Worm (Caenorhabditis elegans) whole organism, L2 larva: ENCODE data around the gene sqv-4.

ENCODE experiments used
- C34F6.9 ChIP-seq: fragments of 150-350 bp; optimal IDR thresholded peaks from 2 replicates; lab custom pipeline; 2014; ENCODE audit warnings: missing biosample characterization, missing genetic modification characterization
- F13H6.1 ChIP-seq: sonication (generic microtip); optimal IDR thresholded peaks from 2 replicates; lab custom pipeline; 2016; ENCODE audit warnings: missing genetic modification characterization, missing compliant biosample characterization
- Y55F3AM.14 ChIP-seq: fragments of 200-800 bp; sonication (Bioruptor generic); optimal IDR thresholded peaks from 2 replicates; lab custom pipeline; 2018; ENCODE audit warnings: mild to moderate bottlenecking, missing genetic modification characterization, missing compliant biosample characterization
- alr-1 ChIP-seq: fragments of 150-350 bp; optimal IDR thresholded peaks from 2 replicates; lab custom pipeline; 2014; ENCODE audit warnings: missing biosample characterization, missing genetic modification characterization
- aly-2 ChIP-seq: fragments of 150-350 bp; optimal IDR thresholded peaks from 2 replicates; lab custom pipeline; 2014; ENCODE audit warnings: missing biosample characterization, missing genetic modification characterization
- ama-1 ChIP-seq: fragments of 150-350 bp; optimal IDR thresholded peaks from 2 replicates; lab custom pipeline; 2018; ENCODE audit warnings: inconsistent platforms
- crh-2 ChIP-seq: sonication (generic microtip); optimal IDR thresholded peaks from 2 replicates; lab custom pipeline; 2017; ENCODE audit warnings: missing biosample characterization, missing genetic modification characterization
- dmd-4 ChIP-seq: sonication (generic microtip); optimal IDR thresholded peaks from 2 replicates; lab custom pipeline; 2017; ENCODE audit warnings: missing biosample characterization, missing genetic modification characterization
- elt-1 ChIP-seq: fragments of 150-350 bp; optimal IDR thresholded peaks from 2 replicates; lab custom pipeline; 2014; ENCODE audit warnings: missing biosample characterization, missing genetic modification characterization
- elt-3 ChIP-seq: sonication (generic microtip); optimal IDR thresholded peaks from 2 replicates; lab custom pipeline; 2017; ENCODE audit warnings: missing biosample characterization, missing genetic modification characterization
- fos-1 ChIP-seq: fragments of 150-350 bp; optimal IDR thresholded peaks from 2 replicates; lab custom pipeline; 2014; ENCODE audit warnings: missing biosample characterization, missing genetic modification characterization
- gmeb-1 ChIP-seq: fragments of 150-350 bp; optimal IDR thresholded peaks from 2 replicates; lab custom pipeline; 2014; ENCODE audit warnings: missing biosample characterization, missing genetic modification characterization
- lin-11 ChIP-seq: fragments of 150-350 bp; sonication (generic microtip); optimal IDR thresholded peaks from 2 replicates; lab custom pipeline; 2014; ENCODE audit warnings: missing biosample characterization, missing genetic modification characterization, inconsistent platforms, mixed read lengths
- lin-13 ChIP-seq: fragments of 150-350 bp; optimal IDR thresholded peaks from 2 replicates; lab custom pipeline; 2014; ENCODE audit warnings: missing biosample characterization, missing genetic modification reagents, missing genetic modification characterization
- lin-39 ChIP-seq: fragments of 150-350 bp; optimal IDR thresholded peaks from 2 replicates; lab custom pipeline; 2014; ENCODE audit warnings: missing biosample characterization, missing genetic modification reagents, missing genetic modification characterization
- lsy-2 ChIP-seq, 2 experiments: fragments of 150-350 bp in 1 of 2; sonication (generic microtip) in 1 of 2; optimal IDR thresholded peaks; 2 replicates each; lab custom pipeline; 2014 to 2017; ENCODE audit warnings: missing biosample characterization in 2 of 2, missing genetic modification characterization in 2 of 2
- mab-5 ChIP-seq: fragments of 150-350 bp; optimal IDR thresholded peaks from 2 replicates; lab custom pipeline; 2014; ENCODE audit warnings: missing biosample characterization, missing genetic modification characterization
- mbf-1 ChIP-seq: sonication (generic microtip); optimal IDR thresholded peaks from 2 replicates; lab custom pipeline; 2017; ENCODE audit warnings: missing biosample characterization, missing genetic modification characterization
- mdl-1 ChIP-seq, 2 experiments: fragments of 150-350 bp in 1 of 2; sonication (generic microtip) in 1 of 2; optimal IDR thresholded peaks; 2 replicates each; lab custom pipeline; 2017; ENCODE audit warnings: missing biosample characterization in 2 of 2, missing genetic modification characterization in 2 of 2
- nhr-12 ChIP-seq: fragments of 150-350 bp; optimal IDR thresholded peaks from 2 replicates; lab custom pipeline; 2014; ENCODE audit warnings: missing biosample characterization, missing genetic modification characterization
- nhr-129 ChIP-seq: fragments of 150-350 bp; optimal IDR thresholded peaks from 2 replicates; lab custom pipeline; 2014; ENCODE audit warnings: missing biosample characterization, missing genetic modification characterization
- nhr-21 ChIP-seq: fragments of 150-350 bp; optimal IDR thresholded peaks from 2 replicates; lab custom pipeline; 2014; ENCODE audit warnings: missing biosample characterization, missing genetic modification characterization
- nhr-23 ChIP-seq: fragments of 150-350 bp; optimal IDR thresholded peaks from 2 replicates; lab custom pipeline; 2014; ENCODE audit warnings: missing biosample characterization, missing genetic modification reagents, missing genetic modification characterization
- nhr-237 ChIP-seq: fragments of 150-350 bp; optimal IDR thresholded peaks from 2 replicates; lab custom pipeline; 2014; ENCODE audit warnings: missing biosample characterization, missing genetic modification characterization
- nhr-25 ChIP-seq: fragments of 150-350 bp; sonication (generic microtip); optimal IDR thresholded peaks from 3 replicates; lab custom pipeline; 2014; ENCODE audit warnings: missing biosample characterization, missing genetic modification characterization
- sem-4 ChIP-seq: fragments of 150-350 bp; optimal IDR thresholded peaks from 2 replicates; lab custom pipeline; 2014; ENCODE audit warnings: missing biosample characterization, missing genetic modification reagents, missing genetic modification characterization
- sma-3 ChIP-seq: sonication (generic microtip); optimal IDR thresholded peaks from 2 replicates; lab custom pipeline; 2016; ENCODE audit warnings: missing genetic modification reagents, missing genetic modification characterization, missing compliant biosample characterization
- sma-9 ChIP-seq, 2 experiments: fragments of 150-350 bp in 1 of 2; sonication (generic microtip) in 1 of 2; optimal IDR thresholded peaks; 2 replicates each; lab custom pipeline; 2014 to 2016; ENCODE audit warnings: missing genetic modification characterization in 2 of 2, mild to moderate bottlenecking in 1 of 2, missing biosample characterization in 1 of 2, missing compliant biosample characterization in 1 of 2, missing genetic modification reagents in 1 of 2, moderate library complexity in 1 of 2
- snpc-4 ChIP-seq: fragments of 150-350 bp; optimal IDR thresholded peaks from 2 replicates; lab custom pipeline; 2014; ENCODE audit warnings: missing biosample characterization, missing genetic modification characterization
- unc-39 ChIP-seq: fragments of 150-350 bp; optimal IDR thresholded peaks from 2 replicates; lab custom pipeline; 2014; ENCODE audit warnings: missing biosample characterization, missing genetic modification characterization
- unc-55 ChIP-seq: fragments of 150-350 bp; sonication (generic microtip); optimal IDR thresholded peaks from 3 replicates; lab custom pipeline; 2014; ENCODE audit warnings: missing biosample characterization, missing genetic modification reagents, missing genetic modification characterization
- zag-1 ChIP-seq: fragments of 150-350 bp; optimal IDR thresholded peaks from 2 replicates; lab custom pipeline; 2014; ENCODE audit warnings: missing biosample characterization, missing genetic modification characterization
- ztf-1 ChIP-seq: fragments of 200-800 bp; sonication (Bioruptor generic); conservative IDR thresholded peaks from 2 replicates; pipeline ENCODE4 v1.3.6; 2022; ENCODE audit warnings: missing genetic modification characterization, missing compliant biosample characterization
- ztf-11 ChIP-seq: sonication (generic microtip); optimal IDR thresholded peaks from 2 replicates; lab custom pipeline; 2017; ENCODE audit warnings: missing biosample characterization, missing genetic modification characterization

Gene sqv-4

DNA sequence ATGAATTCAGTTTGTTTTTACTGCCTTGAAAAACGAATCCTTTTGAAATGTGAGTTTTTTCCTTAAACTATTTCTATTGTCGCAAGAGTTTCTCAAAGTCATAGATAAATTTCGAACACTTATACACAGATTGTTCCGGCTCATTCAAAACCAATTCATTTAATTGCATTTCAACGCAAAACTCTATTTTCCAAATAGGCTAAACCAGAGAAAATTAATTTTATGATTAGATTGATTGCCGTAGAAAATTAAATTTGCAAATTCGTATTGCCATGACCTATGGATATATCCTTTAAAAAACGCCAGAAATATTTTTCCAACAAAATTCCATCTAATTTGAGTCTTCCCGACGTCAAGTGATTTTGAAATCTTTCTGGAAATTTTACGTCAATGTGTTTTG, 14.7 kb upstream of the sqv-4 start:
- TF ChIP-seq nhr-129 (tag; lab: Kevin White, UChicago) (no peak), lin-39 (tag; lab: Kevin White, UChicago) (no peak), unc-55 (GFP tag; lab: Kevin White, UChicago) (no peak), lin-13 (no peak), sma-9 (GFP tag; optimal IDR thresholded peaks at IDR 0.05; lab: Kevin White, UChicago) (no peak), sma-9 (tag; optimal IDR thresholded peaks at IDR 0.05; lab: Kevin White, UChicago) (no peak), C34F6.9 (no peak), sma-3 (GFP tag; lab: Kevin White, UChicago) (no peak), alr-1 (tag; lab: Kevin White, UChicago) (no peak), sem-4 (tag; lab: Kevin White, UChicago) (no peak), lsy-2 (tag; optimal IDR thresholded peaks at IDR 0.05; lab: Kevin White, UChicago) (no peak), zag-1 (tag; lab: Kevin White, UChicago) (no peak), Y55F3AM.14 (GFP tag; lab: Kevin White, UChicago) (no peak), snpc-4 (tag; lab: Kevin White, UChicago) (no peak)

DNA sequence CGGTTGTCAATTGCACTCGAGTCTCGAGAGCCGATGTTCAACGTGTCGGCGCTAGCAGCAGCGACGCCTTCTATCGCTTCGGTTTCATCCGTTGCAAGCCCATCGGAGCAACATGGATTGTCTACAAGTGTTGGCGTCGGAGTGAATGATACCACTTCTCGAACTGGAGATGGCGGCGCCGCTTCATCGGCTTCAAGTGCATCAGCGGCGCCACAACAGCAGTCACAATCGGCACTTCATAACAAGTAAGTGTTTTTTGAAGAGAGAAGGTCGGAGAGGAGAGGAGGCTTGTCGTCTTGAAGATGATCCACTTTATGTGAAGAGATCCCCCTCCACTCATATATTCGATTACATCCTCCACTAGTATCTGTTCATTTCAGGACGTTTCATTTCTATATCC, 11.3 kb upstream of the sqv-4 start:
- TF ChIP-seq F13H6.1 (tag; lab: Kevin White, UChicago) (peak; percentile 28), elt-1 (tag; lab: Kevin White, UChicago) (no peak), ztf-1 (GFP tag; lab: Robert Waterston, UW) (no peak)

DNA sequence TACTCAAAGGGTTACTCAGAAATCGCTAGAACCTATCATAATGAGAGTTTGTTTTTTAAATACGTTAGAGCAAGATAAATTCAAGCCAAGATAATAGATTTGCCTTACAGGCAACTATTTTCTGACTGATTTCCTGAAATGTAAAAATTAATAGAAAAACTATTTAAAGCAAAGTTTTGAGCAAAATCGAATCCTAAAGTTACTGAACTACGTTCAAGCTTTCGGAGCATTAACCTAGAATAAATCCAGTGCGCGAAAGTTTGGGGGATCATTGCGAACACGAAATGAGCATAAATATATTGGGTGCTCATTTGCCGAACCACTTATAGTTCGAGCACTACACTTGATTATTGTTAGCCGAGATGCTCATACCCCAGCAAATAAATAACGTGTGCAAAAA, 10.4 kb upstream of the sqv-4 start, which contains the start of gene ceh-22:
ceh-22 (plus strand) TSS at position 301 of the 400 bp plus-strand sequence.
- TF ChIP-seq ztf-1 (GFP tag; lab: Robert Waterston, UW) (no peak), mbf-1 (no peak), sma-3 (GFP tag; lab: Kevin White, UChicago) (no peak), ztf-11 (tag; lab: Kevin White, UChicago) (no peak), ama-1 (lab: Kevin White, UChicago) (no peak), lin-11 (tag; lab: Kevin White, UChicago) (no peak), sma-9 (GFP tag; optimal IDR thresholded peaks at IDR 0.05; lab: Kevin White, UChicago) (no peak), sma-9 (tag; optimal IDR thresholded peaks at IDR 0.05; lab: Kevin White, UChicago) (no peak), C34F6.9 (no peak), nhr-237 (tag; lab: Kevin White, UChicago) (no peak), elt-3 (tag; lab: Kevin White, UChicago) (no peak), nhr-23 (tag; lab: Kevin White, UChicago) (no peak), lsy-2 (tag; optimal IDR thresholded peaks at IDR 0.05; lab: Kevin White, UChicago) (no peak), alr-1 (tag; lab: Kevin White, UChicago) (no peak), mdl-1 (tag; optimal IDR thresholded peaks at IDR 0.05; lab: Kevin White, UChicago) (no peak), aly-2 (tag; lab: Kevin White, UChicago) (no peak), gmeb-1 (tag; lab: Kevin White, UChicago) (no peak), unc-39 (tag; lab: Kevin White, UChicago) (no peak), mab-5 (no peak), nhr-25 (tag; lab: Kevin White, UChicago) (no peak)

DNA sequence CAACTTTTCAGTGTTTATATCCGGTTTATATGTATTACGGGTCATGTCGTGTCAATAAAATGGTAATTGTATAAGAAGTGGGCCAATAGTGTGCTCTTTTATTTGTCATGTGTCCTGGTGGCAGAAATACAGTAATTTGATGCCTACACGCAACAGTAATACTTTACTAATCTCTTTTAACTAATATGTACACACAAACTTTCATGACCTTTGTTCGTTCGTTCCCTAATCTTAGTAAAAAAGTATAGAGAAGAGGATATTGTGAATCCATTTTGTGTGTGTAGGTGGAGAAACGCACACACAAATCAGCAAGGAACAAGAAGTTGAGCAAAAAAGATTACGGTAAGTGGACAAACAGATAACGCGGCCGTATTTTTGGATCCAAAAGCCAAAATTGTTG, 9.6 kb upstream of the sqv-4 start:
- TF ChIP-seq nhr-12 (tag; lab: Kevin White, UChicago) (no peak), nhr-21 (no peak), elt-3 (tag; lab: Kevin White, UChicago) (no peak)

DNA sequence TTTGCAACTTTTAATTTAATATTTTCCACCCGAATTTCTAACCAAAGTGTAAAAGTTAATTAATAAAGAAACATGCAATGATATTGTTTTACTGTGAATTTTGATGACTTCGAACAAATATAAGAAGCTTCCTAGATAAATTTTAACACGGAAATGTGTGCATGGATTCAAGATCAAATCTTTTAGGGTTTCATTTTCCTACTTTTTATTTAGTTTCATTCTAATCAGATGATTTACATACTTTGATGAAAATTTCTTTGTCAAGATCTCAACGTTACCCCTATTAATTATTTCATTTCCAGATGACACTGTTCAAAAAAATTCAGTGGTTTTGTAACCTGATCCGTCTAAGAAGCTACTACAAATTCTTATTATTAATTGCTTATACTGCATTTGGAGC, 6.0 kb upstream of the sqv-4 start, which contains the start of gene twk-12:
twk-12 (plus strand) TSS at position 301 of the 400 bp plus-strand sequence.
- TF ChIP-seq C34F6.9 (no peak), mbf-1 (no peak), nhr-237 (tag; lab: Kevin White, UChicago) (no peak), fos-1 (tag; lab: Kevin White, UChicago) (no peak), mab-5 (no peak), sma-3 (GFP tag; lab: Kevin White, UChicago) (no peak), crh-2 (tag; lab: Kevin White, UChicago) (no peak), dmd-4 (tag; lab: Kevin White, UChicago) (no peak)
